Fruit fly (Drosophila melanogaster) whole organism, embryonic: ENCODE data around the gene tomb.

ENCODE experiments used
- Antp ChIP-seq: fragments of 200-800 bp; sonication (Bioruptor generic); optimal IDR thresholded peaks from 3 replicates; lab custom pipeline; 2016; ENCODE audit warnings: missing biosample characterization, missing genetic modification characterization
- Atf-2 ChIP-seq: fragments of 200-800 bp; sonication (Bioruptor generic); optimal IDR thresholded peaks from 2 replicates; lab custom pipeline; 2016; ENCODE audit warnings: missing biosample characterization, missing genetic modification characterization
- Bdp1 ChIP-seq: fragments of 200-800 bp; sonication (Bioruptor generic); optimal IDR thresholded peaks from 3 replicates; lab custom pipeline; 2016; ENCODE audit warnings: missing biosample characterization, missing genetic modification characterization
- BtbVII ChIP-seq: fragments of 200-800 bp; sonication (Bioruptor generic); optimal IDR thresholded peaks from 3 replicates; lab custom pipeline; 2017; ENCODE audit warnings: missing biosample characterization, mild to moderate bottlenecking, missing genetic modification characterization
- CG10274 ChIP-seq: fragments of 200-800 bp; sonication (Bioruptor generic); optimal IDR thresholded peaks from 3 replicates; lab custom pipeline; 2017; ENCODE audit warnings: missing biosample characterization, mild to moderate bottlenecking, missing genetic modification characterization
- CG11695 ChIP-seq: fragments of 200-800 bp; sonication (Bioruptor generic); IDR thresholded peaks from 3 replicates; pipeline ENCODE4 v1.3.6; 2022; ENCODE audit warnings: missing biosample characterization, missing genetic modification characterization
- CG12155 ChIP-seq: fragments of 200-800 bp; sonication (Bioruptor generic); optimal IDR thresholded peaks from 3 replicates; lab custom pipeline; 2016; ENCODE audit warnings: missing biosample characterization, missing genetic modification characterization
- CG17802 ChIP-seq: fragments of 200-800 bp; sonication (Bioruptor generic); optimal IDR thresholded peaks from 2 replicates; lab custom pipeline; 2018; ENCODE audit warnings: missing biosample characterization, mild to moderate bottlenecking, missing genetic modification characterization, moderate library complexity
- CG18011 ChIP-seq: fragments of 200-800 bp; sonication (Bioruptor generic); optimal IDR thresholded peaks from 2 replicates; lab custom pipeline; 2017; ENCODE audit warnings: missing biosample characterization, missing genetic modification characterization, mild to moderate bottlenecking, moderate library complexity, missing genotype
- CG1832 ChIP-seq: fragments of 200-800 bp; sonication (Bioruptor generic); optimal IDR thresholded peaks from 2 replicates; lab custom pipeline; 2017; ENCODE audit warnings: missing biosample characterization, mild to moderate bottlenecking, missing genetic modification characterization, inconsistent platforms
- CG2129 ChIP-seq: fragments of 200-800 bp; sonication (Bioruptor generic); IDR thresholded peaks from 2 replicates; pipeline ENCODE4 v1.3.6; 2022; ENCODE audit warnings: missing biosample characterization, missing genetic modification characterization; ENCODE audit not compliant: partially characterized antibody
- CG2889 ChIP-seq: fragments of 200-800 bp; sonication (Bioruptor generic); IDR thresholded peaks from 3 replicates; pipeline ENCODE4 v1.3.6; 2022; ENCODE audit warnings: missing biosample characterization, missing genetic modification characterization
- CG31441 ChIP-seq: fragments of 200-800 bp; sonication (Bioruptor generic); IDR thresholded peaks from 2 replicates; pipeline ENCODE4 v1.3.6; 2022; ENCODE audit warnings: missing biosample characterization, missing genetic modification characterization
- CG33557 ChIP-seq: fragments of 200-800 bp; sonication (Bioruptor generic); optimal IDR thresholded peaks from 2 replicates; lab custom pipeline; 2019; ENCODE audit warnings: missing biosample characterization, mild to moderate bottlenecking, missing genetic modification characterization, moderate library complexity
- CG4328 ChIP-seq: fragments of 200-800 bp; sonication (Bioruptor generic); optimal IDR thresholded peaks from 3 replicates; lab custom pipeline; 2017; ENCODE audit warnings: missing biosample characterization, missing genetic modification reagents, missing genetic modification characterization
- CG4730 ChIP-seq: fragments of 200-800 bp; sonication (Bioruptor generic); IDR thresholded peaks from 2 replicates; pipeline ENCODE4 v1.3.6; 2022; ENCODE audit warnings: missing biosample characterization, missing genetic modification characterization
- CG6175 ChIP-seq: fragments of 200-800 bp; sonication (Bioruptor generic); IDR thresholded peaks from 3 replicates; pipeline ENCODE4 v1.3.6; 2022; ENCODE audit warnings: missing biosample characterization, missing genetic modification characterization
- CG6813 ChIP-seq: fragments of 200-800 bp; sonication (Bioruptor generic); optimal IDR thresholded peaks from 2 replicates; lab custom pipeline; 2017; ENCODE audit warnings: missing biosample characterization, missing genetic modification characterization, mild to moderate bottlenecking, moderate library complexity, missing genetic modification reagents
- CG7928 ChIP-seq: fragments of 200-800 bp; sonication (Bioruptor generic); optimal IDR thresholded peaks from 2 replicates; lab custom pipeline; 2017; ENCODE audit warnings: missing biosample characterization, mild to moderate bottlenecking, missing genetic modification characterization
- CTCF ChIP-seq: fragments of 200-800 bp; sonication (Bioruptor generic); optimal IDR thresholded peaks from 2 replicates; lab custom pipeline; 2017; ENCODE audit warnings: missing biosample characterization, mild to moderate bottlenecking, missing genetic modification characterization, moderate library complexity
- D19B ChIP-seq: fragments of 200-800 bp; sonication (Bioruptor generic); optimal IDR thresholded peaks from 2 replicates; lab custom pipeline; 2017; ENCODE audit warnings: missing biosample characterization, mild to moderate bottlenecking, missing genetic modification characterization
- Deaf1 ChIP-seq: fragments of 200-800 bp; optimal IDR thresholded peaks from 3 replicates; lab custom pipeline; 2019; ENCODE audit warnings: missing biosample characterization, mild to moderate bottlenecking, missing genetic modification characterization, moderate library complexity
- GATAe ChIP-seq: fragments of 200-800 bp; sonication (Bioruptor generic); conservative IDR thresholded peaks from 2 replicates; pipeline ENCODE4 v1.3.6; 2022; ENCODE audit warnings: missing biosample characterization, missing genetic modification characterization
- H15 ChIP-seq: fragments of 200-800 bp; sonication (Bioruptor generic); IDR thresholded peaks from 3 replicates; pipeline ENCODE4 v1.3.6; 2022; ENCODE audit warnings: missing biosample characterization, missing genetic modification characterization
- H2.0 ChIP-seq: fragments of 200-800 bp; sonication (Bioruptor generic); IDR thresholded peaks from 2 replicates; pipeline ENCODE4 v1.3.6; 2022; ENCODE audit warnings: missing biosample characterization, missing genetic modification characterization
- HLH3B ChIP-seq: fragments of 200-800 bp; sonication (Bioruptor generic); IDR thresholded peaks from 2 replicates; pipeline ENCODE4 v1.3.6; 2022; ENCODE audit warnings: missing biosample characterization, missing genetic modification characterization
- Kr ChIP-seq: fragments of 200-800 bp; sonication (Bioruptor generic); optimal IDR thresholded peaks from 2 replicates; lab custom pipeline; 2017; ENCODE audit warnings: missing biosample characterization, mild to moderate bottlenecking, missing genetic modification characterization
- Lim3 ChIP-seq: fragments of 200-800 bp; sonication (Bioruptor generic); IDR thresholded peaks from 2 replicates; pipeline ENCODE4 v1.3.6; 2022; ENCODE audit warnings: missing biosample characterization, missing genetic modification characterization
- Nf-YB ChIP-seq: fragments of 200-800 bp; sonication (Bioruptor generic); optimal IDR thresholded peaks from 3 replicates; lab custom pipeline; 2019; ENCODE audit warnings: missing biosample characterization, mild to moderate bottlenecking, missing genetic modification characterization, moderate library complexity
- Oli ChIP-seq: fragments of 200-800 bp; sonication (Bioruptor generic); optimal IDR thresholded peaks from 2 replicates; lab custom pipeline; 2018; ENCODE audit warnings: missing biosample characterization, mild to moderate bottlenecking, missing genetic modification characterization, moderate library complexity
- Opbp ChIP-seq: fragments of 200-800 bp; sonication (Bioruptor generic); IDR thresholded peaks from 3 replicates; pipeline ENCODE4 v1.3.6; 2022; ENCODE audit warnings: missing biosample characterization, missing genetic modification characterization; ENCODE audit not compliant: partially characterized antibody
- Rx ChIP-seq: fragments of 200-800 bp; sonication (Bioruptor generic); IDR thresholded peaks from 2 replicates; pipeline ENCODE4 v1.3.6; 2022; ENCODE audit warnings: missing biosample characterization, missing genetic modification characterization
- Sox102F ChIP-seq: fragments of 200-800 bp; sonication (Bioruptor generic); optimal IDR thresholded peaks from 2 replicates; lab custom pipeline; 2018; ENCODE audit warnings: missing biosample characterization, mild to moderate bottlenecking, missing genetic modification characterization, moderate library complexity
- Sry-β ChIP-seq: fragments of 200-800 bp; sonication (Bioruptor generic); optimal IDR thresholded peaks from 2 replicates; lab custom pipeline; 2018; ENCODE audit warnings: missing biosample characterization, mild to moderate bottlenecking, missing genetic modification characterization, moderate library complexity
- bbx ChIP-seq: fragments of 200-800 bp; sonication (Bioruptor generic); IDR thresholded peaks from 2 replicates; pipeline ENCODE4 v1.3.6; 2022; ENCODE audit warnings: missing biosample characterization, missing genetic modification characterization; ENCODE audit not compliant: partially characterized antibody
- bowl ChIP-seq: fragments of 200-800 bp; sonication (Bioruptor generic); IDR thresholded peaks from 2 replicates; pipeline ENCODE4 v1.3.6; 2022; ENCODE audit warnings: missing biosample characterization, missing genetic modification characterization
- cad ChIP-seq: fragments of >200 bp; optimal IDR thresholded peaks from 2 replicates; lab custom pipeline; 2017; ENCODE audit warnings: missing biosample characterization, missing genetic modification characterization
- exex ChIP-seq: fragments of 200-800 bp; sonication (Bioruptor generic); optimal IDR thresholded peaks from 4 replicates; lab custom pipeline; 2018; ENCODE audit warnings: missing biosample characterization, mild to moderate bottlenecking, missing genetic modification characterization, moderate library complexity
- gfzf ChIP-seq: fragments of 200-800 bp; sonication (Bioruptor generic); optimal IDR thresholded peaks from 2 replicates; lab custom pipeline; 2016; ENCODE audit warnings: missing biosample characterization, mild to moderate bottlenecking, missing genetic modification characterization, moderate library complexity
- hbn ChIP-seq: fragments of 200-800 bp; sonication (Bioruptor generic); IDR thresholded peaks from 2 replicates; pipeline ENCODE4 v1.3.6; 2022; ENCODE audit warnings: missing biosample characterization, missing genetic modification characterization; ENCODE audit not compliant: partially characterized antibody
- ind ChIP-seq: fragments of 200-800 bp; sonication (Bioruptor generic); optimal IDR thresholded peaks from 3 replicates; lab custom pipeline; 2016; ENCODE audit warnings: missing biosample characterization, missing genetic modification characterization
- insv ChIP-seq, 2 experiments: fragments of 200-800 bp; sonication (Bioruptor generic); optimal IDR thresholded peaks; 3 replicates each; lab custom pipeline; 2016 to 2018; ENCODE audit warnings: missing biosample characterization in 2 of 2, missing genetic modification characterization in 2 of 2
- knrl ChIP-seq: fragments of 200-800 bp; sonication (Bioruptor generic); IDR thresholded peaks from 3 replicates; pipeline ENCODE4 v1.3.6; 2022; ENCODE audit warnings: missing biosample characterization, missing genetic modification characterization; ENCODE audit not compliant: partially characterized antibody
- nerfin-2 ChIP-seq: fragments of 200-800 bp; sonication (Bioruptor generic); IDR thresholded peaks from 2 replicates; pipeline ENCODE4 v1.3.6; 2022; ENCODE audit warnings: missing biosample characterization, missing genetic modification characterization; ENCODE audit not compliant: partially characterized antibody
- pan ChIP-seq, 4 experiments: fragments of >200 bp in 3 of 4; fragments of 200-800 bp in 1 of 4; sonication (Bioruptor generic) in 1 of 4; optimal IDR thresholded peaks in 3 of 4; IDR thresholded peaks in 1 of 4; 2 replicates each; pipeline versions ENCODE4 v1.3.6 to Lab custom; 2017 to 2022; ENCODE audit warnings: missing biosample characterization in 2 of 4, missing genetic modification characterization in 2 of 4, mixed read lengths in 1 of 4
- slp2 ChIP-seq: fragments of 200-800 bp; sonication (Bioruptor generic); optimal IDR thresholded peaks from 2 replicates; lab custom pipeline; 2016; ENCODE audit warnings: missing biosample characterization, missing genetic modification characterization
- trem ChIP-seq: fragments of 200-800 bp; optimal IDR thresholded peaks from 3 replicates; lab custom pipeline; 2019; ENCODE audit warnings: missing biosample characterization, mild to moderate bottlenecking, missing genetic modification characterization, moderate library complexity
- twi ChIP-seq: fragments of 200-800 bp; optimal IDR thresholded peaks from 2 replicates; lab custom pipeline; 2019; ENCODE audit warnings: missing biosample characterization, mild to moderate bottlenecking, missing genetic modification characterization, moderate library complexity
- unc-4 ChIP-seq: fragments of 200-800 bp; sonication (Bioruptor generic); IDR thresholded peaks from 2 replicates; pipeline ENCODE4 v1.3.6; 2022; ENCODE audit warnings: missing biosample characterization, missing genetic modification characterization; ENCODE audit not compliant: partially characterized antibody

The tomb gene

DNA sequence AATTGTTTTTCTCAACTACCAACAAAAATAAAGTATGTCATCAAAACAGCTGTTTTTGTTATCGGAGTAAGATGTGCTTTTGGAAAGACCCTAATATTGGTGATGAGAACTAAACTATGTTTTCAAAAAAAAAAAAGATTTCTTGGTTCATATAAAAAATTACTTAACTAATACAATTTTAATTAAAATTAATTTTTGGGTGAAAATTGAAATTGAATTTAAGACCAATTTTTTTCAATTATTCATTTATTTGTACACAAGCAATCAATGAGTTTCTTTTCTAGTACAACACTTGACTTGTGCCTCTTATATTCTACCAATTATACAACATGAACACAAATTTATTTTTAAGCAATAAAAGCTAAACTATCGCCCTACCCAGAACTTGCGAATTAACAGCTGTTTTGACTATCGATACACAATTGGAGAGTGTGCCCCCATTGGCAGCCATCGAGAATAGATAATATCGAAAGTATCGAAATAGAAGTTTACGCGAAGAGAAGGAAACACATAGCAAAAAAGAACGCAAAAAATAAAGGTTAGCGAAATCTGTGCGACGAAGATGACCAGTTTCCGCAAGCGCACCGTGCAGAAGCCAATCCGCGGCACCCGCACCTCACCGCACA is 12.6 kb downstream of the tomb start, which contains the start of the genes Vps52 and Elp4 (continued):
- peak; percentile 68; the same call in 2 of the 3 replicates for TF ChIP-seq CG11695
- TF ChIP-seq Nf-YB = peak; percentile 60
- TF ChIP-seq Sox102F (GFP tag; lab: Kevin White, UChicago) = no peak
- peak; percentile 52 for TF ChIP-seq exex (tag; lab: Kevin White, UChicago)
- TF ChIP-seq gfzf = peak; percentile 0
- TF ChIP-seq ind (GFP tag; lab: Kevin White, UChicago) = peak; percentile 78
- TF ChIP-seq CG31441 = no peak; the same call in 1 of the 2 replicates
- no peak for TF ChIP-seq bowl (GFP tag; lab: Robert Waterston, UW)
- TF ChIP-seq unc-4 (GFP tag; lab: Robert Waterston, UW) = peak; percentile 63
- TF ChIP-seq Atf-2 = peak; percentile 29
- no peak for TF ChIP-seq GATAe (GFP tag; lab: Robert Waterston, UW)
- no peak for TF ChIP-seq cad (GFP tag; lab: Kevin White, UChicago)
- peak; percentile 67 for TF ChIP-seq CG33557 (GFP tag; lab: Kevin White, UChicago)
- TF ChIP-seq nerfin-2 = peak; percentile 67
- TF ChIP-seq hbn (GFP tag; lab: Robert Waterston, UW) = peak; percentile 60; the same call in 1 of the 2 replicates
- peak; percentile 60 for TF ChIP-seq CG4730 (GFP tag; lab: Robert Waterston, UW)
- TF ChIP-seq CG6813 = no peak
- TF ChIP-seq Deaf1 = peak; percentile 51
- TF ChIP-seq CG18011 (GFP tag; lab: Kevin White, UChicago) = peak; percentile 40
- TF ChIP-seq CG1832 (GFP tag; lab: Kevin White, UChicago) = no peak
- no peak for TF ChIP-seq Bdp1
- no peak for TF ChIP-seq CTCF (GFP tag; lab: Kevin White, UChicago)
- peak; percentile 79 for TF ChIP-seq Sry-β
- TF ChIP-seq H2.0 (GFP tag; lab: Robert Waterston, UW) = peak; percentile 53
- TF ChIP-seq Kr (GFP tag; lab: Kevin White, UChicago) = no peak
- peak; percentile 12 for TF ChIP-seq CG10274
- no peak for TF ChIP-seq CG7928 (GFP tag; lab: Kevin White, UChicago)
- TF ChIP-seq CG2129 (GFP tag; lab: Robert Waterston, UW) = peak; percentile 63
- peak; percentile 16 for TF ChIP-seq BtbVII (GFP tag; lab: Kevin White, UChicago)
- peak; percentile 47; the same call in 1 of the 3 replicates for TF ChIP-seq CG2889 (GFP tag; lab: Robert Waterston, UW)
- peak; percentile 76 for TF ChIP-seq CG4328 (GFP tag; lab: Kevin White, UChicago)
- TF ChIP-seq Lim3 = no peak
- peak; percentile 70 for TF ChIP-seq Oli (tag; lab: Kevin White, UChicago)
- TF ChIP-seq pan (optimal IDR thresholded peaks at IDR 0.05; lab: Kevin White, UChicago) = no peak
- peak in 1 of 2 experiments; percentile 76 for TF ChIP-seq pan (GFP tag; optimal IDR thresholded peaks at IDR 0.05 in 1 of 2, IDR thresholded peaks at IDR 0.05 in 1 of 2)
- TF ChIP-seq Antp (GFP tag; lab: Kevin White, UChicago) = peak; percentile 7
- peak; percentile 72 for TF ChIP-seq knrl (GFP tag; lab: Robert Waterston, UW)
- TF ChIP-seq slp2 (GFP tag; lab: Kevin White, UChicago) = no peak
- TF ChIP-seq twi = peak; percentile 64
- TF ChIP-seq trem (tag; lab: Kevin White, UChicago) = peak; percentile 61
- peak; percentile 77 for TF ChIP-seq CG12155 (GFP tag; lab: Kevin White, UChicago)
- TF ChIP-seq CG17802 (tag; lab: Kevin White, UChicago) = peak; percentile 41
- TF ChIP-seq Opbp (GFP tag; lab: Robert Waterston, UW) = peak; percentile 83
- no peak for TF ChIP-seq CG6175
- TF ChIP-seq bbx (GFP tag; lab: Robert Waterston, UW) = peak; percentile 65
- no peak for TF ChIP-seq Rx
- TF ChIP-seq H15 = peak; percentile 59; the same call in 1 of the 3 replicates
- TF ChIP-seq D19B (GFP tag; lab: Kevin White, UChicago) = no peak
- peak in 1 of 2 experiments; percentile 51 for TF ChIP-seq insv (GFP tag; optimal IDR thresholded peaks at IDR 0.05; lab: Kevin White, UChicago)
- TF ChIP-seq HLH3B (GFP tag; lab: Robert Waterston, UW) = peak; percentile 29; the same call in 1 of the 2 replicates
